Fruit fly (Drosophila melanogaster) whole organism, embryonic: ENCODE data around the gene Cpr23B.
A peak's percentile ranks its signal among the peaks of the same experiment; 100 is the strongest.

Source experiments
- Antp ChIP-seq: fragments of 200-800 bp; sonication (Bioruptor generic); optimal IDR thresholded peaks from 3 replicates; lab custom pipeline; 2016; ENCODE audit warnings: missing biosample characterization, missing genetic modification characterization
- Atf6 ChIP-seq: fragments of 200-800 bp; sonication (Bioruptor generic); IDR thresholded peaks from 2 replicates; pipeline ENCODE4 v1.3.6; 2022; ENCODE audit warnings: missing biosample characterization, missing genetic modification characterization
- B-H2 ChIP-seq: fragments of 200-800 bp; sonication (Bioruptor generic); optimal IDR thresholded peaks from 2 replicates; lab custom pipeline; 2018; ENCODE audit warnings: missing biosample characterization, mild to moderate bottlenecking, missing genetic modification characterization
- CG11247 ChIP-seq: fragments of 200-800 bp; sonication (Bioruptor generic); IDR thresholded peaks from 2 replicates; pipeline ENCODE4 v1.3.6; 2022; ENCODE audit warnings: missing biosample characterization, missing genetic modification characterization
- CG11696 ChIP-seq: fragments of 200-800 bp; sonication (Bioruptor generic); IDR thresholded peaks from 2 replicates; pipeline ENCODE4 v1.3.6; 2022; ENCODE audit warnings: missing biosample characterization, missing genetic modification characterization
- CG12942 ChIP-seq: fragments of 200-800 bp; sonication (Bioruptor generic); optimal IDR thresholded peaks from 3 replicates; lab custom pipeline; 2016; ENCODE audit warnings: missing biosample characterization, missing genetic modification characterization
- CG14050 ChIP-seq: fragments of 200-800 bp; sonication (Bioruptor generic); IDR thresholded peaks from 3 replicates; pipeline ENCODE4 v1.3.6; 2022; ENCODE audit warnings: missing biosample characterization, missing genetic modification characterization
- CG15601 ChIP-seq: fragments of 200-800 bp; sonication (Bioruptor generic); optimal IDR thresholded peaks from 3 replicates; lab custom pipeline; 2019; ENCODE audit warnings: missing biosample characterization, mild to moderate bottlenecking, missing genetic modification characterization, moderate library complexity
- CG1602 ChIP-seq: fragments of 200-800 bp; sonication (Bioruptor generic); optimal IDR thresholded peaks from 3 replicates; lab custom pipeline; 2016; ENCODE audit warnings: missing biosample characterization, missing genetic modification characterization
- CG2120 ChIP-seq: fragments of 200-800 bp; sonication (Bioruptor generic); optimal IDR thresholded peaks from 3 replicates; lab custom pipeline; 2016; ENCODE audit warnings: missing biosample characterization, missing genetic modification characterization
- CG2889 ChIP-seq: fragments of 200-800 bp; sonication (Bioruptor generic); IDR thresholded peaks from 3 replicates; pipeline ENCODE4 v1.3.6; 2022; ENCODE audit warnings: missing biosample characterization, missing genetic modification characterization
- CG30403 ChIP-seq: fragments of 200-800 bp; sonication (Bioruptor generic); optimal IDR thresholded peaks from 3 replicates; lab custom pipeline; 2016; ENCODE audit warnings: missing biosample characterization, missing genetic modification characterization
- CG31388 ChIP-seq: fragments of 200-800 bp; sonication (Bioruptor generic); optimal IDR thresholded peaks from 2 replicates; lab custom pipeline; 2016; ENCODE audit warnings: missing biosample characterization, missing genetic modification characterization
- CG3847 ChIP-seq: fragments of 200-800 bp; sonication (Bioruptor generic); IDR thresholded peaks from 2 replicates; pipeline ENCODE4 v1.3.6; 2022; ENCODE audit warnings: missing biosample characterization, missing genetic modification characterization
- CG6175 ChIP-seq: fragments of 200-800 bp; sonication (Bioruptor generic); IDR thresholded peaks from 3 replicates; pipeline ENCODE4 v1.3.6; 2022; ENCODE audit warnings: missing biosample characterization, missing genetic modification characterization
- CG6683 ChIP-seq: fragments of 200-800 bp; sonication (Bioruptor generic); optimal IDR thresholded peaks from 2 replicates; lab custom pipeline; 2017; ENCODE audit warnings: missing biosample characterization, mild to moderate bottlenecking, missing genetic modification characterization, missing genetic modification reagents
- CG7357 ChIP-seq: fragments of 200-800 bp; sonication (Bioruptor generic); IDR thresholded peaks from 3 replicates; pipeline ENCODE4 v1.3.6; 2022; ENCODE audit warnings: missing biosample characterization, missing genetic modification characterization
- CG7372 ChIP-seq: fragments of 200-800 bp; sonication (Bioruptor generic); IDR thresholded peaks from 2 replicates; pipeline ENCODE4 v1.3.6; 2022; ENCODE audit warnings: missing biosample characterization, missing genetic modification characterization
- CG8359 ChIP-seq: fragments of 200-800 bp; sonication (Bioruptor generic); optimal IDR thresholded peaks from 2 replicates; lab custom pipeline; 2017; ENCODE audit warnings: missing biosample characterization, mild to moderate bottlenecking, missing genetic modification characterization, borderline replicate concordance
- CG9876 ChIP-seq: fragments of 200-800 bp; sonication (Bioruptor generic); optimal IDR thresholded peaks from 2 replicates; lab custom pipeline; 2016; ENCODE audit warnings: missing biosample characterization, missing genetic modification characterization
- Chrac-16 ChIP-seq: fragments of 200-800 bp; sonication (Bioruptor generic); optimal IDR thresholded peaks from 3 replicates; lab custom pipeline; 2016; ENCODE audit warnings: missing biosample characterization, missing genetic modification characterization
- Dip2 ChIP-seq: fragments of 200-800 bp; sonication (Bioruptor generic); IDR thresholded peaks from 2 replicates; pipeline ENCODE4 v1.3.6; 2022; ENCODE audit warnings: missing biosample characterization, missing genetic modification characterization
- Doc2 ChIP-seq: fragments of 200-800 bp; sonication (Bioruptor generic); IDR thresholded peaks from 2 replicates; pipeline ENCODE4 v1.3.6; 2022; ENCODE audit warnings: missing biosample characterization, missing genetic modification characterization
- E2f1 ChIP-seq: fragments of 200-800 bp; sonication (Bioruptor generic); IDR thresholded peaks from 2 replicates; pipeline ENCODE4 v1.3.6; 2022; ENCODE audit warnings: missing biosample characterization, missing genetic modification characterization
- Eip74EF ChIP-seq, 2 experiments: fragments of 200-800 bp in 1 of 2; fragments of >200 bp in 1 of 2; sonication (Bioruptor generic) in 1 of 2; optimal IDR thresholded peaks; 2 replicates each; lab custom pipeline; 2017 to 2019; ENCODE audit warnings: missing biosample characterization in 2 of 2, missing genetic modification characterization in 2 of 2, mild to moderate bottlenecking in 1 of 2, moderate library complexity in 1 of 2
- HLHmδ ChIP-seq: fragments of 200-800 bp; sonication (Bioruptor generic); optimal IDR thresholded peaks from 2 replicates; lab custom pipeline; 2018; ENCODE audit warnings: missing biosample characterization, mild to moderate bottlenecking, missing genetic modification characterization, moderate library complexity
- Jarid2 ChIP-seq: fragments of 200-800 bp; sonication (Bioruptor generic); optimal IDR thresholded peaks from 3 replicates; lab custom pipeline; 2017; ENCODE audit warnings: mild to moderate bottlenecking, missing biosample characterization, missing genetic modification reagents, missing genetic modification characterization
- Max ChIP-seq: fragments of 200-800 bp; sonication (Bioruptor generic); optimal IDR thresholded peaks from 2 replicates; lab custom pipeline; 2016; ENCODE audit warnings: missing biosample characterization, mild to moderate bottlenecking, missing genetic modification characterization
- Med ChIP-seq: fragments of 200-800 bp; sonication (Bioruptor generic); peaks from one replicate; lab custom pipeline; 2016; ENCODE audit warnings: missing biosample characterization, missing genetic modification characterization, mild to moderate bottlenecking, inconsistent platforms, moderate library complexity
- NC2α ChIP-seq: fragments of 200-800 bp; sonication (Bioruptor generic); optimal IDR thresholded peaks from 2 replicates; lab custom pipeline; 2016; ENCODE audit warnings: missing biosample characterization, missing genetic modification characterization
- NC2β ChIP-seq: fragments of 200-800 bp; sonication (Bioruptor generic); optimal IDR thresholded peaks from 2 replicates; lab custom pipeline; 2016; ENCODE audit warnings: missing biosample characterization, missing genetic modification characterization
- Ravus ChIP-seq: fragments of 200-800 bp; sonication (Bioruptor generic); IDR thresholded peaks from 2 replicates; pipeline ENCODE4 v1.3.6; 2022; ENCODE audit warnings: missing biosample characterization, missing genetic modification characterization
- Side ChIP-seq: fragments of 200-800 bp; sonication (Bioruptor generic); optimal IDR thresholded peaks from 2 replicates; lab custom pipeline; 2016; ENCODE audit warnings: missing biosample characterization, missing genetic modification characterization
- Xrp1 ChIP-seq: fragments of 200-800 bp; sonication (Bioruptor generic); IDR thresholded peaks from 2 replicates; pipeline ENCODE4 v1.3.6; 2022; ENCODE audit warnings: missing biosample characterization, missing genetic modification characterization
- caup ChIP-seq: fragments of 200-800 bp; sonication (Bioruptor generic); optimal IDR thresholded peaks from 3 replicates; lab custom pipeline; 2017; ENCODE audit warnings: missing biosample characterization, mild to moderate bottlenecking, missing genetic modification characterization, moderate library complexity; ENCODE audit not compliant: severe bottlenecking
- fru ChIP-seq: fragments of >200 bp; optimal IDR thresholded peaks from 2 replicates; lab custom pipeline; 2017
- gcm2 ChIP-seq: fragments of 200-800 bp; sonication (Bioruptor generic); optimal IDR thresholded peaks from 2 replicates; lab custom pipeline; 2016; ENCODE audit warnings: missing biosample characterization, missing genetic modification characterization
- gfzf ChIP-seq: fragments of 200-800 bp; sonication (Bioruptor generic); optimal IDR thresholded peaks from 2 replicates; lab custom pipeline; 2016; ENCODE audit warnings: missing biosample characterization, mild to moderate bottlenecking, missing genetic modification characterization, moderate library complexity
- grn ChIP-seq: fragments of 200-800 bp; sonication (Bioruptor generic); optimal IDR thresholded peaks from 3 replicates; lab custom pipeline; 2017; ENCODE audit warnings: missing biosample characterization, missing genetic modification characterization
- lab ChIP-seq: fragments of 200-800 bp; sonication (Bioruptor generic); optimal IDR thresholded peaks from 3 replicates; lab custom pipeline; 2017; ENCODE audit warnings: missing biosample characterization, missing genetic modification characterization, mild to moderate bottlenecking, moderate library complexity, missing genetic modification reagents
- lola ChIP-seq, 3 experiments: fragments of >200 bp in 2 of 3; fragments of 200-800 bp in 1 of 3; sonication (Bioruptor generic) in 1 of 3; optimal IDR thresholded peaks; 2 replicates each; lab custom pipeline; 2017 to 2019; ENCODE audit warnings: missing biosample characterization in 3 of 3, missing genetic modification characterization in 3 of 3, mild to moderate bottlenecking in 1 of 3, moderate library complexity in 1 of 3
- maf-S ChIP-seq: fragments of 200-800 bp; sonication (Bioruptor generic); optimal IDR thresholded peaks from 2 replicates; lab custom pipeline; 2016; ENCODE audit warnings: missing biosample characterization, missing genetic modification characterization
- odd ChIP-seq: fragments of 200-800 bp; sonication (Bioruptor generic); optimal IDR thresholded peaks from 2 replicates; lab custom pipeline; 2017; ENCODE audit warnings: missing biosample characterization, mild to moderate bottlenecking, missing genetic modification characterization
- pho ChIP-seq: fragments of 200-800 bp; sonication (Bioruptor generic); optimal IDR thresholded peaks from 2 replicates; lab custom pipeline; 2016; ENCODE audit warnings: missing biosample characterization, missing genetic modification characterization
- repo ChIP-seq: fragments of 200-800 bp; sonication (Bioruptor generic); optimal IDR thresholded peaks from 2 replicates; lab custom pipeline; 2016; ENCODE audit warnings: missing biosample characterization, missing genetic modification characterization
- sens-2 ChIP-seq: fragments of 200-800 bp; sonication (Bioruptor generic); IDR thresholded peaks from 2 replicates; pipeline ENCODE4 v1.3.6; 2022; ENCODE audit warnings: missing biosample characterization, missing genetic modification characterization
- sima ChIP-seq: fragments of 200-800 bp; sonication (Bioruptor generic); optimal IDR thresholded peaks from 2 replicates; lab custom pipeline; 2016; ENCODE audit warnings: missing biosample characterization, missing genetic modification characterization
- slbo ChIP-seq: fragments of 200-800 bp; sonication (Bioruptor generic); IDR thresholded peaks from 2 replicates; pipeline ENCODE4 v1.3.6; 2022; ENCODE audit warnings: missing biosample characterization, missing genetic modification characterization
- sna ChIP-seq: fragments of 200-800 bp; sonication (Bioruptor generic); IDR thresholded peaks from 2 replicates; pipeline ENCODE4 v1.3.6; 2022; ENCODE audit warnings: missing biosample characterization, missing genetic modification characterization; ENCODE audit not compliant: partially characterized antibody
- tap ChIP-seq: fragments of 200-800 bp; optimal IDR thresholded peaks from 3 replicates; lab custom pipeline; 2019; ENCODE audit warnings: missing biosample characterization, mild to moderate bottlenecking, missing genetic modification characterization, moderate library complexity

The Cpr23B gene

dm6 chr2L:2885503-2886225 is 47.5 kb downstream of the Cpr23B start, which contains the start of the genes NTPase and lilli (continued):
- peak; percentile 53 for TF ChIP-seq Max (GFP tag; lab: Kevin White, UChicago)
- no peak for TF ChIP-seq NC2α
- peak; percentile 55 for TF ChIP-seq maf-S (GFP tag; lab: Kevin White, UChicago)
- peak; percentile 66 for TF ChIP-seq Chrac-16
- TF ChIP-seq HLHmδ (GFP tag; lab: Kevin White, UChicago), result no peak
- peak; percentile 64 for TF ChIP-seq repo (GFP tag; lab: Kevin White, UChicago)
- no peak for TF ChIP-seq Ravus
- TF ChIP-seq E2f1 (GFP tag; lab: Robert Waterston, UW), result peak; percentile 48
- TF ChIP-seq CG2120, result peak; percentile 60
- no peak for TF ChIP-seq Eip74EF (GFP tag; optimal IDR thresholded peaks at IDR 0.05; lab: Kevin White, UChicago)
- TF ChIP-seq sens-2, result no peak
- peak; percentile 48 for TF ChIP-seq CG12942
- peak; percentile 68; the same call in 1 of the 2 replicates for TF ChIP-seq Xrp1 (GFP tag; lab: Robert Waterston, UW)
- TF ChIP-seq gcm2 (GFP tag; lab: Kevin White, UChicago), result peak; percentile 7
- no peak for TF ChIP-seq CG15601 (tag; lab: Kevin White, UChicago)
- no peak for TF ChIP-seq CG8359 (GFP tag; lab: Kevin White, UChicago)
- TF ChIP-seq Med (GFP tag; lab: Kevin White, UChicago), result peak; percentile 96
- TF ChIP-seq CG11247 (GFP tag; lab: Robert Waterston, UW), result peak; percentile 50
- peak; percentile 89 for TF ChIP-seq sna (GFP tag; lab: Robert Waterston, UW)
- no peak for TF ChIP-seq tap (tag; lab: Kevin White, UChicago)
- TF ChIP-seq CG6175, result 0 out of 3 replicates have a peak, but pooled peaks have one; percentile 19
- TF ChIP-seq Doc2, result no peak
- TF ChIP-seq Antp (GFP tag; lab: Kevin White, UChicago), result peak; percentile 85
- TF ChIP-seq slbo (GFP tag; lab: Robert Waterston, UW), result peak; percentile 65
- TF ChIP-seq CG9876, result peak; percentile 66
- no peak for TF ChIP-seq fru (lab: Kevin White, UChicago)
- TF ChIP-seq lola (GFP tag; optimal IDR thresholded peaks at IDR 0.05; lab: Kevin White, UChicago), result peak in 1 of 3 experiments; percentile 45
- TF ChIP-seq caup (GFP tag; lab: Kevin White, UChicago), result no peak
- TF ChIP-seq CG14050 (GFP tag; lab: Robert Waterston, UW), result no peak
- TF ChIP-seq CG7357, result no peak
- TF ChIP-seq Atf6 (GFP tag; lab: Robert Waterston, UW), result peak; percentile 15; the same call in 1 of the 2 replicates
- no peak for TF ChIP-seq gfzf (GFP tag; lab: Kevin White, UChicago)
- TF ChIP-seq CG31388 (GFP tag; lab: Kevin White, UChicago), result peak; percentile 68
- peak; percentile 19 for TF ChIP-seq Jarid2 (GFP tag; lab: Kevin White, UChicago)
- TF ChIP-seq CG3847, result peak; percentile 42; the same call in 1 of the 2 replicates
- TF ChIP-seq CG1602, result peak; percentile 50
- TF ChIP-seq sima (GFP tag; lab: Kevin White, UChicago), result no peak
- TF ChIP-seq grn (GFP tag; lab: Kevin White, UChicago), result peak; percentile 92
- TF ChIP-seq B-H2, result no peak
- peak; percentile 54 for TF ChIP-seq lab
- TF ChIP-seq CG11696 (GFP tag; lab: Robert Waterston, UW), result peak; percentile 51; the same call in 1 of the 2 replicates
- TF ChIP-seq CG2889 (GFP tag; lab: Robert Waterston, UW), result 0 out of 3 replicates have a peak, but pooled peaks have one; percentile 29
- TF ChIP-seq CG7372, result no peak
- TF ChIP-seq NC2β (GFP tag; lab: Kevin White, UChicago), result peak; percentile 51
- no peak for TF ChIP-seq Dip2 (GFP tag; lab: Robert Waterston, UW)
- TF ChIP-seq Side, result peak; percentile 80
- TF ChIP-seq CG6683 (GFP tag; lab: Kevin White, UChicago), result peak; percentile 18
- peak; percentile 76 for TF ChIP-seq CG30403 (GFP tag; lab: Kevin White, UChicago)
- peak; percentile 29 for TF ChIP-seq pho (GFP tag; lab: Kevin White, UChicago)
- TF ChIP-seq odd (GFP tag; lab: Kevin White, UChicago), result no peak
